Worm (Caenorhabditis elegans) whole organism, L1 larva: ENCODE results near the gene T25E4.2.

Experiments
- aha-1 ChIP-seq: fragments of 150-350 bp; optimal IDR thresholded peaks from 2 replicates; lab custom pipeline; 2014; ENCODE audit warnings: missing biosample characterization, missing genetic modification characterization
- irx-1 ChIP-seq: sonication (generic microtip); optimal IDR thresholded peaks from 2 replicates; lab custom pipeline; 2016; ENCODE audit warnings: missing genetic modification characterization, missing compliant biosample characterization
- tbx-2 ChIP-seq: sonication (generic microtip); optimal IDR thresholded peaks from 2 replicates; lab custom pipeline; 2016; ENCODE audit warnings: missing genetic modification characterization, missing compliant biosample characterization
- unc-62 ChIP-seq: fragments of 150-350 bp; optimal IDR thresholded peaks from 2 replicates; lab custom pipeline; 2014; ENCODE audit warnings: missing biosample characterization, missing genetic modification reagents, missing genetic modification characterization

DNA sequence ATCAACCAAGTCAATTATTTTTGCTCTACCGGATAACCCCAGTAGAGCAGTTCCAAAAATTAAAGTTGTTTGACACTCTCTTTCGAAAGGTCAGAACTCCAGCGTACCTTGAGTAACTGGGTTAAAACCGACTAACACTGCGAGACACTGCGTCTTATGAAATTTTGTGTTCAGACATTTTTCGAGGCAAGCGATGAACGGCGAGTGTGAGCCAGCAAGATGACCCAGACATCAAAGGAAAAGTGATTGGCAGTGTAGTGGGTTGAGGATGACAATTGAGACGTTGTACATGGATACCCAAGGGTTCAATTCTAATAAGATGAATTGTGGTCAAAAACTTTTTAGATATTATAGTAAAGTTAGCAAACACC is 38.1 kb downstream of the T25E4.2 start:
- TF ChIP-seq tbx-2 (tag; lab: Kevin White, UChicago) (no peak), aha-1 (no peak), unc-62 (GFP tag; lab: Kevin White, UChicago) (no peak), irx-1 (tag; lab: Kevin White, UChicago) (no peak)
